Worm (Caenorhabditis elegans): Measurements from ENCODE around the gene nhr-227.

DNA sequence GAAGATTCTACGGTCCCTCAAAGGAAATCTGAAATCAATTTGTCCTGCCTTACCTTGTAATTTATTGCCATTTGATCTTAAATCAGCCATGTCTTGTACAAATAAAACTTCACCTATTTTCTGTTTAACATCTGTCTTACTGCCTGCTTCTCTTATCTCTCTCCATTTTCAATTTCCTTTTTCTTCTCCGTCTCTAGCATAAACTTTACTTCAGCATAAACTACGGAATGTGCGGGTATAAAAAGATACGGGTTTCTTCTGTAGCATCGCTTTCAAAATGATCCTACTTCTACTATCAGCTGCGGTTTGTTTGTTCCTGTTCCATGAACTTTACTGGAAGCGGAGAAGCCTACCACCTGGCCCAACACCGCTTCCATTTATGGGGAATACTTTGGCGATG lies 40.5 kb upstream of the nhr-227 start, which contains the start of gene cyp-33C5:
- TF ChIP-seq dao-5 (tag; optimal IDR thresholded peaks at IDR 0.05) (no peak), W03F9.2 (tag; optimal IDR thresholded peaks at IDR 0.05) (no peak), him-1 (tag; optimal IDR thresholded peaks at IDR 0.05) (no peak)
